Fruit fly (Drosophila melanogaster): ENCODE measurements around the gene Rpt3.

Gene Rpt3

DNA sequence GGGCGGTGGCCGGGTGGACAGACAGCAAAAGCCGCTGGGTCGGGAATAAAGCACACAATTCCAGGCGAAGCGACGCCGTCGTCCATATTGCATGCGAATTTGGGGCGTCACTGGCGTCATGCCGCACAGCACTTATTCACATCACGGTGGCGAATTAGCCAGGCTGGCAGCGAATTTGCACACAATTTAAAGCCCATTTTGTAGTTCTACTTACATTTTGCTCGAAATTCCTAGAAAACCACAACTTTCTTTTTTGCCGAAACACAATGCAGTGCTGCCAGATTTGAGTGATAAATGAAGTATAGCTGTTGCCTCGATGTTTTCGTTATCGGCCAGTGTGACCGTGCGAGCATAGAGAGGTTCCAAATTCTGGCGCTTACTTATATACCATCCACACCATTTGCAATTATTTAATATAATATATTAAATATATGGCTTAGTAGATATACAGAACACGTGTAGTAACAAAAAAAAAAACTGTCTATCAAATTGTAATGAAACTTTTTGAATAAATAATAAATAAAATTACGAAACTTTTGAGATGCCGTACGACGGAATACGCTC is 23.5 kb downstream of the Rpt3 start, which contains the start of gene Ran:
Gene Ran, minus strand, starts transcription at position 445 of the 564 bp plus-strand sequence.
- no peak for TF ChIP-seq woc (GFP tag; optimal IDR thresholded peaks at IDR 0.05)
- TF ChIP-seq N (GFP tag; optimal IDR thresholded peaks at IDR 0.05) = peak; percentile 69
- TF ChIP-seq HLH106 (tag; optimal IDR thresholded peaks at IDR 0.05) = peak; percentile 17

DNA sequence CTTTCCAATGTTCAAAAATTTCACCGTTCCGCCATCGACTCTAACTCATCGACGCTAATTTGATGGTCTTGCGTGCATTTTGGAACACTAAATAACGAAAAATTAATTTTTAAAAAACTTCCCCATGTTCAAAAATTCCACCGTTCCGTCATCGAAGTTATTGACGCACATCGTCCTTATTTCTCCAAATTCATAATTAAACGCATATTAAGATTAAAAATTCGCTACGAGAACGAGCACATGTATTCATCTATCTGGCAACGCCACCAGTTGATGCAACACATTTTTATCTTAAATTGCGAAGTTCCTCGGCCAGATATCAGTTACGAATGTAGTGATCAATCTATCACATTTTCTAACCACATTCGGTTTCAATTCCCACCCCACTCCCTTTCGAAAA is 24.3 kb downstream of the Rpt3 start, which contains the start of gene Lint-1:
Gene Lint-1, plus strand, starts transcription at position 123 of the 400 bp plus-strand sequence.
- peak in 1 of 2 experiments; percentile 7 for TF ChIP-seq foxo (GFP tag; optimal IDR thresholded peaks at IDR 0.05)
- TF ChIP-seq tai (GFP tag; optimal IDR thresholded peaks at IDR 0.05) = no peak
- peak; percentile 4 for TF ChIP-seq sage (GFP tag; optimal IDR thresholded peaks at IDR 0.05)
- no peak for TF ChIP-seq usp (GFP tag; optimal IDR thresholded peaks at IDR 0.05)
- TF ChIP-seq brk (GFP tag; optimal IDR thresholded peaks at IDR 0.05) = no peak
- TF ChIP-seq Hr78 (GFP tag; optimal IDR thresholded peaks at IDR 0.05) = no peak
- TF ChIP-seq br (GFP tag; optimal IDR thresholded peaks at IDR 0.05) = peak; percentile 18
- peak; percentile 45 for TF ChIP-seq woc (GFP tag; optimal IDR thresholded peaks at IDR 0.05)
- TF ChIP-seq ey (GFP tag; optimal IDR thresholded peaks at IDR 0.05) = peak; percentile 33
- TF ChIP-seq rgr (GFP tag; optimal IDR thresholded peaks at IDR 0.05) = peak; percentile 26
- no peak for TF ChIP-seq CrebA (GFP tag; optimal IDR thresholded peaks at IDR 0.05; ENCODE audit: borderline replicate concordance)
- TF ChIP-seq fru (GFP tag; optimal IDR thresholded peaks at IDR 0.05) = peak; percentile 10
- peak; percentile 18 for TF ChIP-seq Hnf4 (GFP tag; optimal IDR thresholded peaks at IDR 0.05)
- TF ChIP-seq h (GFP tag; optimal IDR thresholded peaks at IDR 0.05) = peak; percentile 40
- TF ChIP-seq Hr83 (GFP tag; optimal IDR thresholded peaks at IDR 0.05; ENCODE audit: poor library complexity, severe bottlenecking) = peak; percentile 8
- TF ChIP-seq Sp1 (GFP tag; optimal IDR thresholded peaks at IDR 0.05) = peak; percentile 5

DNA sequence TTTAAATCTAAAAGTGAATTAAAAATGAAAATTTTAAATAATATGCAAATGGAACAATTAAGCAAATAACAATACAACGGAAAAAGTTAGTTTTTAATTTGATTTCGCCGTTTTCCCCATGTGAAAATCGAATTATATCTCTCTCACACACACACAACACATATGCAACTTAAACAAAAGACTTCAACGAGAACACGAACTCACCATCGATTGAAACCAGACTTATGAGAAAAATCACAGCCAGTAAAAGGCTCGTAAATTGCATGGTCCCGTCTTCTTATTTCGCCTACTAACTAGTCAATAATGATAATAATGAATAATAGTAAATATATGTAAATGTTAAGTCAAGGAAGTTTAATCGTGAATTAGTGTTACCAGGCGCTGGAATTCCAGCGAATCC is 28.5 kb downstream of the Rpt3 start:
- no peak for TF ChIP-seq pan (optimal IDR thresholded peaks at IDR 0.05)
- TF ChIP-seq sage (GFP tag; optimal IDR thresholded peaks at IDR 0.05) = peak; percentile 23
- TF ChIP-seq OdsH (GFP tag; optimal IDR thresholded peaks at IDR 0.05) = no peak

DNA sequence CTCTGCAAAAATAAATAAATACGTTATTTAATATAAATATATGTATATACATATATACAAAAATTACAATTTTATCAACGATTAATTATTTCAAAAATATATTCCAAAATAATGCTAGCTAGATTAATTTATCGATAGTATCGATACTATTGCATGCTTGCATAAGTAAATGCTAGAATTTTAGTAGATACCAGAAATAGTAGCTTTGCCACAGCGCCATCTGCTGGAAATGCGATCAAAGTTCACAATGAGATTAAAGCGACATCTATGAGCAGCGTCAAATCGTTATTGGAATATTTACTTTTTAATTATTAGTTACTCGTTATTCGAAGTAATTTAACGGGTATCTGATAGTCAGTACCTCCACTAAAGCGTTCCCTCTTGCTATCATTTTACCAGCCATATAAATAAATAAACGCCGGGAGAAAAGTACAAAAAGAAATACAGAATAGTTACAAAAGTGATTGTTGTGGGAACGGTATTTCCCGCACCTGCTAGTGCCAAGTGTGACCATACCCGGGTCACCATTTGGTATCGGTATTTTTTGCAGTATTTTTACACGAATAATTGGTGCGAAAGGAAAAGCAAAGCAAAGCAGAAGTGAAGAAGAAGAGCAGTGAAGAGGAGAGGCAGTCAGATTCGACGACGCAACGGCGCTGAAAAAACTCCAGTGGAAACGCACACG is 29.1 kb downstream of the Rpt3 start, which contains the start of the genes rtv and Dlic:
Gene rtv, minus strand, starts transcription at position 165 of the 685 bp plus-strand sequence.
Gene Dlic, plus strand, starts transcription at position 596 of the 685 bp plus-strand sequence.
- TF ChIP-seq Rel (GFP tag; optimal IDR thresholded peaks at IDR 0.05) = no peak
- TF ChIP-seq Rel (tag; optimal IDR thresholded peaks at IDR 0.05) = peak; percentile 43
- no peak for TF ChIP-seq Vsx2 (GFP tag; optimal IDR thresholded peaks at IDR 0.05; ENCODE audit: partially characterized antibody)
- no peak for TF ChIP-seq dmrt93B (GFP tag; optimal IDR thresholded peaks at IDR 0.05)
- no peak for TF ChIP-seq CG32264 (GFP tag; optimal IDR thresholded peaks at IDR 0.05)
- TF ChIP-seq HLH106 (tag; optimal IDR thresholded peaks at IDR 0.05) = peak; percentile 29
- no peak for TF ChIP-seq lola (GFP tag; optimal IDR thresholded peaks at IDR 0.05)
- TF ChIP-seq Myc (optimal IDR thresholded peaks at IDR 0.05) = peak; percentile 65
- TF ChIP-seq psq (GFP tag; optimal IDR thresholded peaks at IDR 0.05) = peak; percentile 99
- TF ChIP-seq foxo (GFP tag; optimal IDR thresholded peaks at IDR 0.05) = peak in 1 of 2 experiments; percentile 51
- TF ChIP-seq OdsH (GFP tag; optimal IDR thresholded peaks at IDR 0.05) = no peak
- peak; percentile 45 for TF ChIP-seq fru (GFP tag; optimal IDR thresholded peaks at IDR 0.05)
- TF ChIP-seq rgr (GFP tag; optimal IDR thresholded peaks at IDR 0.05) = peak; percentile 8
- TF ChIP-seq brk (GFP tag; optimal IDR thresholded peaks at IDR 0.05) = no peak
- no peak for TF ChIP-seq tai (GFP tag; optimal IDR thresholded peaks at IDR 0.05)
- no peak for TF ChIP-seq dl (GFP tag; optimal IDR thresholded peaks at IDR 0.05; ENCODE audit: insufficient read depth in 1 of 2, partially characterized antibody in 2 of 2)

DNA sequence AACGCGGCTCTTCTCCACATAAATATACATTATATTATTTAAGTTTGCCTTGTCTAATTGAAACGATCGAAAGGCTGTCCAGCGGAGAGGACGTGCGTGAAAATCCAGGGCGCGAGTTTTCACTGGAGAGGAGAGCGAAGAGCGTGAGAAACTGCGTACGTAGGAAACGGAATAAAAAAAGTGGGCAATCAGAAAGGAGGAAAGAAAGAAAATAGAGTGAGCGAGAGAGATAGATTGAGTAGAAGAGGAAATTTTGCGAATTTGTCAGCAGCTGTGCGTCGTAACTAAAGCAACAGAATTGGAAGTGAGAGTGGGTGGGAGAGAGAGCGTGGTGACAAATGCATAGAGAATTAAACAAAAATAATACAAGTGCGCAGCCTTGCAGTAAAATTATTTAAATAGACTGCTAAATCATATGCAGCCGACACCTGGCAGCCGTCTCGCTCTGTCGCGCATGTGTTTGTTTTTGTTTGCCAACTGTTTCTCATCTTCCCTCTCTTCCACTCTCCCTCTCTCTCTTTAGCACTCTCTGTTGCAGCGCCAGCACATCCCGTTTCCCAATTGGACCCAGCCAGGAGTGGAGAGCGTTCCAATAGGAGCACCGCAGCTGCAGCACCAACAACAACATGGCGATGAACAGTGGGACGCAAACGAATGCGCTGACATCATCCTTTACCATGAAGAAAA is 29.8 kb downstream of the Rpt3 start:
- peak; percentile 30 for TF ChIP-seq rgr (GFP tag; optimal IDR thresholded peaks at IDR 0.05)
- TF ChIP-seq dl (GFP tag; optimal IDR thresholded peaks at IDR 0.05; ENCODE audit: insufficient read depth in 1 of 2, partially characterized antibody in 2 of 2) = peak; percentile 58 to 86
- TF ChIP-seq GATAd (GFP tag; optimal IDR thresholded peaks at IDR 0.05) = no peak
- peak; percentile 60 for TF ChIP-seq Dif (GFP tag; optimal IDR thresholded peaks at IDR 0.05; ENCODE audit: partially characterized antibody)
- peak; percentile 50 for TF ChIP-seq Hr83 (GFP tag; optimal IDR thresholded peaks at IDR 0.05; ENCODE audit: poor library complexity, severe bottlenecking)
- TF ChIP-seq h (GFP tag; optimal IDR thresholded peaks at IDR 0.05) = no peak
- TF ChIP-seq psq (GFP tag; optimal IDR thresholded peaks at IDR 0.05) = peak; percentile 98
- TF ChIP-seq OdsH (GFP tag; optimal IDR thresholded peaks at IDR 0.05) = peak; percentile 8
